Fruit fly (Drosophila melanogaster) Kc167 (cell line): ENCODE data around the gene CG32365.

Experiments
- Myc ChIP-seq: fragments of >200 bp; optimal IDR thresholded peaks from 2 replicates; lab custom pipeline; 2017; ENCODE audit warnings: missing external identifiers
- h ChIP-seq: fragments of >200 bp; optimal IDR thresholded peaks from 3 replicates; lab custom pipeline; 2018; ENCODE audit warnings: missing external identifiers
- psq ChIP-seq: fragments of >200 bp; optimal IDR thresholded peaks from 2 replicates; lab custom pipeline; 2017; ENCODE audit warnings: missing external identifiers
- ttk ChIP-seq: sonication (Bioruptor generic); optimal IDR thresholded peaks from 2 replicates; lab custom pipeline; 2017; ENCODE audit warnings: missing external identifiers

DNA sequence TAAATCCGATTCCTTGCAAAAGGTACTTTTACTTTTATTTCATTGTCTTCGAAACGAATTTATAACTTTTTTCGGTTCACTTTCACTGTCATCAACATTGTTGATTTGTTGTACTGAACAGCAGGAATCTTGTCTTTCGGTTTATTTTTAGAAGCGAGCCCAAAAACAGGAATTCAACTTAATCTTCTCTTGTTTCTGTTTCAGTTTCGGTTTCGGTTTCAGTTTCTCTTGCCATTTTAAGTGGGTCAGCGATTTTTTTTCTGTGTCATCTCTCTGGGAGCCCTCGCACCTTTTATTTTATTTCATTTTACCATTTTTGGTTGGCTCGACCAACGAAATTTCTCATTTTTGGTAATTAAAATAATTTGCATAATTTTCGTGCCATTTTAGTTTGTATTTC, 48.6 kb upstream of the CG32365 start:
- TF ChIP-seq ttk (lab: Kevin White, UChicago) (no peak), h (lab: Kevin White, UChicago) (no peak), psq (lab: Kevin White, UChicago) (no peak), Myc (no peak)
